Worm (Caenorhabditis elegans) whole organism, L1 larva: ENCODE results near the gene F11C7.6.

Source experiments
- C16A3.4 ChIP-seq: fragments of 150-350 bp; optimal IDR thresholded peaks from 2 replicates; lab custom pipeline; 2014; ENCODE audit warnings: missing biosample characterization, missing genetic modification characterization
- F16B12.6 ChIP-seq: fragments of 150-350 bp; optimal IDR thresholded peaks from 2 replicates; lab custom pipeline; 2014; ENCODE audit warnings: missing biosample characterization, missing genetic modification characterization
- Y116A8C.19 ChIP-seq: sonication (generic microtip); optimal IDR thresholded peaks from 2 replicates; lab custom pipeline; 2016; ENCODE audit warnings: missing compliant biosample characterization, missing genetic modification characterization, borderline replicate concordance
- ama-1 ChIP-seq: fragments of 150-350 bp; optimal IDR thresholded peaks from 2 replicates; lab custom pipeline; 2014
- ceh-63 ChIP-seq: fragments of 200-800 bp; sonication (Bioruptor generic); optimal IDR thresholded peaks from 2 replicates; lab custom pipeline; 2018; ENCODE audit warnings: mild to moderate bottlenecking, missing genetic modification characterization, missing compliant biosample characterization
- ceh-8 ChIP-seq: fragments of 200-800 bp; sonication (Bioruptor generic); optimal IDR thresholded peaks from 2 replicates; lab custom pipeline; 2018; ENCODE audit warnings: mild to moderate bottlenecking, missing genetic modification characterization, moderate library complexity, missing compliant biosample characterization
- ceh-90 ChIP-seq: sonication (generic microtip); optimal IDR thresholded peaks from 2 replicates; lab custom pipeline; 2016; ENCODE audit warnings: missing genetic modification characterization, missing compliant biosample characterization
- ces-1 ChIP-seq: fragments of 150-350 bp; optimal IDR thresholded peaks from 2 replicates; lab custom pipeline; 2014; ENCODE audit warnings: missing biosample characterization, missing genetic modification reagents, missing genetic modification characterization
- dpl-1 ChIP-seq, 3 experiments: fragments of 150-350 bp in 2 of 3; sonication (generic microtip) in 1 of 3; optimal IDR thresholded peaks; 2 replicates each; lab custom pipeline; 2014 to 2017; ENCODE audit warnings: missing biosample characterization in 3 of 3, missing genetic modification characterization in 3 of 3, missing genetic modification reagents in 3 of 3
- efl-1 ChIP-seq, 4 experiments: fragments of 150-350 bp; optimal IDR thresholded peaks in 3 of 4; peaks in 1 of 4; 1 replicate in 1 of 4; 2 replicates in 3 of 4; lab custom pipeline; 2014; ENCODE audit warnings: missing biosample characterization in 2 of 4, missing genetic modification characterization in 2 of 4, missing genetic modification reagents in 2 of 4
- egl-13 ChIP-seq: sonication (generic microtip); optimal IDR thresholded peaks from 2 replicates; lab custom pipeline; 2016; ENCODE audit warnings: missing genotype, missing genetic modification reagents, missing genetic modification characterization, missing compliant biosample characterization
- egl-27 ChIP-seq, 2 experiments: fragments of 150-350 bp in 1 of 2; sonication (generic microtip); optimal IDR thresholded peaks; 3 replicates each; lab custom pipeline; 2017 to 2018; ENCODE audit warnings: missing biosample characterization in 2 of 2, missing genetic modification characterization in 2 of 2, missing genetic modification reagents in 2 of 2
- ets-5 ChIP-seq: fragments of 200-800 bp; sonication (Bioruptor generic); IDR thresholded peaks from 2 replicates; pipeline ENCODE4 v1.3.6; 2022; ENCODE audit warnings: missing genetic modification characterization, missing compliant biosample characterization
- fkh-10 ChIP-seq: sonication (generic microtip); optimal IDR thresholded peaks from 2 replicates; lab custom pipeline; 2017; ENCODE audit warnings: missing biosample characterization, missing genetic modification reagents, missing genetic modification characterization
- fkh-4 ChIP-seq: sonication (generic microtip); optimal IDR thresholded peaks from 2 replicates; lab custom pipeline; 2016; ENCODE audit warnings: missing compliant biosample characterization, missing genetic modification characterization, borderline replicate concordance
- hpl-2 ChIP-seq: fragments of 150-350 bp; optimal IDR thresholded peaks from 2 replicates; lab custom pipeline; 2014; ENCODE audit warnings: missing biosample characterization, missing genetic modification reagents, missing genetic modification characterization
- irx-1 ChIP-seq: sonication (generic microtip); optimal IDR thresholded peaks from 2 replicates; lab custom pipeline; 2016; ENCODE audit warnings: missing genetic modification characterization, missing compliant biosample characterization
- isw-1 ChIP-seq: fragments of 200-800 bp; sonication (Bioruptor generic); IDR thresholded peaks from 2 replicates; pipeline ENCODE4 v1.3.6; 2022; ENCODE audit warnings: missing genetic modification characterization, missing compliant biosample characterization
- lin-13 ChIP-seq: fragments of 150-350 bp; optimal IDR thresholded peaks from 2 replicates; lab custom pipeline; 2014; ENCODE audit warnings: missing biosample characterization, missing genetic modification reagents, missing genetic modification characterization
- lin-14 ChIP-seq: fragments of 200-800 bp; sonication (Bioruptor generic); optimal IDR thresholded peaks from 2 replicates; lab custom pipeline; 2018; ENCODE audit warnings: mild to moderate bottlenecking, missing genetic modification characterization, moderate library complexity, missing compliant biosample characterization
- lin-15B ChIP-seq: fragments of 150-350 bp; sonication (generic microtip); optimal IDR thresholded peaks from 3 replicates; lab custom pipeline; 2014; ENCODE audit warnings: missing biosample characterization, missing genetic modification characterization
- lin-35 ChIP-seq, 2 experiments: fragments of 150-350 bp; optimal IDR thresholded peaks; 2 replicates each; lab custom pipeline; 2014; ENCODE audit warnings: missing biosample characterization in 2 of 2, missing genetic modification characterization in 2 of 2, missing genetic modification reagents in 2 of 2
- lsy-2 ChIP-seq, 2 experiments: fragments of 150-350 bp; optimal IDR thresholded peaks; 2 replicates each; lab custom pipeline; 2014; ENCODE audit warnings: missing biosample characterization in 2 of 2, missing genetic modification characterization in 2 of 2
- mab-9 ChIP-seq: fragments of 200-800 bp; sonication (Bioruptor generic); IDR thresholded peaks from 2 replicates; pipeline ENCODE4 v1.3.6; 2022; ENCODE audit warnings: missing genetic modification reagents, missing genetic modification characterization, missing compliant biosample characterization
- mef-2 ChIP-seq: fragments of 150-350 bp; optimal IDR thresholded peaks from 2 replicates; lab custom pipeline; 2014; ENCODE audit warnings: missing biosample characterization, missing genetic modification characterization
- nhr-11 ChIP-seq: fragments of 150-350 bp; optimal IDR thresholded peaks from 2 replicates; lab custom pipeline; 2014; ENCODE audit warnings: missing biosample characterization, missing genetic modification characterization
- nhr-19 ChIP-seq: fragments of 200-800 bp; sonication (Bioruptor generic); conservative IDR thresholded peaks from 2 replicates; pipeline ENCODE4 v1.3.6; 2022; ENCODE audit warnings: missing genetic modification characterization, missing compliant biosample characterization
- nhr-20 ChIP-seq: sonication (generic microtip); optimal IDR thresholded peaks from 2 replicates; lab custom pipeline; 2016; ENCODE audit warnings: mild to moderate bottlenecking, missing genetic modification characterization, missing compliant biosample characterization
- nhr-237 ChIP-seq: fragments of 150-350 bp; optimal IDR thresholded peaks from 2 replicates; lab custom pipeline; 2014; ENCODE audit warnings: missing biosample characterization, missing genetic modification characterization
- nhr-28 ChIP-seq: fragments of 150-350 bp; optimal IDR thresholded peaks from 2 replicates; lab custom pipeline; 2014; ENCODE audit warnings: missing biosample characterization, missing genetic modification characterization
- nhr-47 ChIP-seq: sonication (generic microtip); optimal IDR thresholded peaks from 2 replicates; lab custom pipeline; 2016; ENCODE audit warnings: mild to moderate bottlenecking, missing genetic modification characterization, moderate library complexity, missing compliant biosample characterization
- nhr-84 ChIP-seq: sonication (generic microtip); optimal IDR thresholded peaks from 2 replicates; lab custom pipeline; 2017; ENCODE audit warnings: missing biosample characterization, missing genetic modification characterization
- nhr-90 ChIP-seq: sonication (generic microtip); optimal IDR thresholded peaks from 2 replicates; lab custom pipeline; 2016; ENCODE audit warnings: mild to moderate bottlenecking, missing genetic modification characterization, missing compliant biosample characterization; ENCODE audit not compliant: poor library complexity
- pax-3 ChIP-seq: fragments of 200-800 bp; sonication (Bioruptor generic); optimal IDR thresholded peaks from 2 replicates; lab custom pipeline; 2018; ENCODE audit warnings: mild to moderate bottlenecking, missing genetic modification characterization, moderate library complexity, missing compliant biosample characterization
- rnt-1 ChIP-seq: sonication (generic microtip); optimal IDR thresholded peaks from 2 replicates; lab custom pipeline; 2016; ENCODE audit warnings: mild to moderate bottlenecking, missing genetic modification characterization, moderate library complexity, missing compliant biosample characterization
- skn-1 ChIP-seq: fragments of 150-350 bp; optimal IDR thresholded peaks from 2 replicates; lab custom pipeline; 2014; ENCODE audit warnings: missing biosample characterization, missing genetic modification characterization
- snpc-4 ChIP-seq: fragments of 150-350 bp; optimal IDR thresholded peaks from 2 replicates; lab custom pipeline; 2014; ENCODE audit warnings: missing biosample characterization, missing genetic modification characterization
- sox-4 ChIP-seq: sonication (generic microtip); optimal IDR thresholded peaks from 2 replicates; lab custom pipeline; 2016; ENCODE audit warnings: missing genetic modification characterization, missing compliant biosample characterization
- tbx-2 ChIP-seq: sonication (generic microtip); optimal IDR thresholded peaks from 2 replicates; lab custom pipeline; 2016; ENCODE audit warnings: missing genetic modification characterization, missing compliant biosample characterization
- tlp-1 ChIP-seq: fragments of 150-350 bp; optimal IDR thresholded peaks from 2 replicates; lab custom pipeline; 2014; ENCODE audit warnings: missing biosample characterization, missing genetic modification characterization
- unc-30 ChIP-seq: sonication (generic microtip); optimal IDR thresholded peaks from 2 replicates; lab custom pipeline; 2017; ENCODE audit warnings: missing biosample characterization, missing genetic modification characterization
- vab-15 ChIP-seq: sonication (generic microtip); optimal IDR thresholded peaks from 2 replicates; lab custom pipeline; 2017; ENCODE audit warnings: missing genotype, mild to moderate bottlenecking, missing genetic modification characterization, missing compliant biosample characterization
- zag-1 ChIP-seq: fragments of 150-350 bp; optimal IDR thresholded peaks from 2 replicates; lab custom pipeline; 2014; ENCODE audit warnings: missing biosample characterization, missing genetic modification characterization
- zip-4 ChIP-seq: fragments of 200-800 bp; sonication (Bioruptor generic); optimal IDR thresholded peaks from 2 replicates; lab custom pipeline; 2018; ENCODE audit warnings: mild to moderate bottlenecking, missing genetic modification characterization, moderate library complexity, missing compliant biosample characterization

Gene F11C7.6

DNA sequence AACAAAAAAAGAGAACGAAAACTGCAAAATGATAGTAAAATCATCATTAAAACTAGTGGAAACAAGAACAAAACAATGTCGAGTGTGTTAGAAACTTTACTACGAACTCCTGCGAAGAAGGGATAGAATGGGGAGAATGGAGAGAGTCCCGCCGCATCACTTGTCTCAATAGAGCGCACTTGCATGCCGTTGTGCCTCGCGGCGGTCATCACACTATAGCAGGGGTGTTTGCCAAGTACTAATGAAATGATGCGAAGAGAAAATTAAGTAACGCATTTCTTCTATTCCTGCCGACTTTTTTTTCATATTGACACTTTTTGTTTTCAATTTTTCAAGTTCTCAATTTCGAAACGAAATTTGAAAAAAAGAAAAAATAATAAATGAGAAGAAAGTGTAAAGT, 9.2 kb upstream of the F11C7.6 start (continued):
- no peak for TF ChIP-seq Y116A8C.19
- peak; percentile 58 to 77 for TF ChIP-seq lin-35 (GFP tag; optimal IDR thresholded peaks at IDR 0.05; lab: Kevin White, UChicago)
- no peak for TF ChIP-seq zag-1 (tag; lab: Kevin White, UChicago)
- peak; percentile 87 for TF ChIP-seq nhr-20 (tag; lab: Kevin White, UChicago)
- no peak for TF ChIP-seq vab-15 (tag; lab: Kevin White, UChicago)
- TF ChIP-seq mab-9 (GFP tag; lab: Robert Waterston, UW), result no peak
- TF ChIP-seq tbx-2 (tag; lab: Kevin White, UChicago), result peak; percentile 70
- TF ChIP-seq fkh-10 (GFP tag; lab: Kevin White, UChicago), result no peak
- peak; percentile 84 for TF ChIP-seq C16A3.4
- no peak for TF ChIP-seq ama-1 (lab: Kevin White, UChicago)
- TF ChIP-seq nhr-90 (tag; lab: Kevin White, UChicago), result peak; percentile 66
- TF ChIP-seq nhr-28 (tag; lab: Kevin White, UChicago), result no peak
- no peak for TF ChIP-seq nhr-11 (tag; lab: Kevin White, UChicago)
- TF ChIP-seq efl-1 (optimal IDR thresholded peaks at IDR 0.05; lab: Kevin White, UChicago), result peak; percentile 54 to 56
- TF ChIP-seq efl-1 (GFP tag; optimal IDR thresholded peaks at IDR 0.05 in 1 of 2; lab: Kevin White, UChicago), result peak; percentile 40 to 83
- TF ChIP-seq ceh-63 (GFP tag; lab: Kevin White, UChicago), result no peak
- TF ChIP-seq irx-1 (tag; lab: Kevin White, UChicago), result peak; percentile 16
- TF ChIP-seq mef-2, result no peak
- peak; percentile 45 for TF ChIP-seq snpc-4 (tag; lab: Kevin White, UChicago)
- peak; percentile 78 for TF ChIP-seq nhr-47 (tag; lab: Kevin White, UChicago)
- peak in 1 of 2 experiments; percentile 5 for TF ChIP-seq egl-27 (tag; optimal IDR thresholded peaks at IDR 0.05; lab: Kevin White, UChicago)
- TF ChIP-seq rnt-1, result peak; percentile 83
- TF ChIP-seq hpl-2 (GFP tag; lab: Kevin White, UChicago), result no peak
- no peak for TF ChIP-seq tlp-1
- peak; percentile 54 to 78 for TF ChIP-seq lsy-2 (tag; optimal IDR thresholded peaks at IDR 0.05; lab: Kevin White, UChicago)
- TF ChIP-seq nhr-19, result peak; percentile 57
- TF ChIP-seq pax-3 (tag; lab: Kevin White, UChicago), result no peak
- TF ChIP-seq dpl-1 (GFP tag; optimal IDR thresholded peaks at IDR 0.05; lab: Kevin White, UChicago), result peak; percentile 30 to 62 (median 43)
- no peak for TF ChIP-seq ets-5 (GFP tag; lab: Robert Waterston, UW)
- no peak for TF ChIP-seq nhr-84 (tag; lab: Kevin White, UChicago)
- peak; percentile 17 for TF ChIP-seq egl-13 (tag; lab: Kevin White, UChicago)
- TF ChIP-seq ces-1 (GFP tag; lab: Kevin White, UChicago), result no peak
- TF ChIP-seq nhr-237 (tag; lab: Kevin White, UChicago), result no peak
- peak; percentile 54 for TF ChIP-seq lin-15B
- TF ChIP-seq fkh-4 (tag; lab: Kevin White, UChicago), result no peak
- peak; percentile 70 for TF ChIP-seq skn-1 (tag; lab: Kevin White, UChicago)
- no peak for TF ChIP-seq unc-30 (tag; lab: Kevin White, UChicago)
- peak; percentile 46 for TF ChIP-seq F16B12.6 (tag; lab: Kevin White, UChicago)
- TF ChIP-seq lin-13 (GFP tag; lab: Kevin White, UChicago), result peak; percentile 37
- TF ChIP-seq zip-4 (GFP tag; lab: Kevin White, UChicago), result no peak
- TF ChIP-seq isw-1 (GFP tag; lab: Robert Waterston, UW), result no peak
- TF ChIP-seq lin-14, result peak; percentile 95
- no peak for TF ChIP-seq sox-4
- no peak for TF ChIP-seq ceh-90
- no peak for TF ChIP-seq ceh-8 (GFP tag; lab: Kevin White, UChicago)
